Fruit fly (Drosophila melanogaster) whole organism, prepupa: ENCODE results near the gene mRpS35.

ENCODE experiments used
- Blimp-1 ChIP-seq: fragments of 200-800 bp; sonication (Bioruptor generic); optimal IDR thresholded peaks from 3 replicates; lab custom pipeline; 2017; ENCODE audit warnings: missing biosample characterization, missing genetic modification characterization, mild to moderate bottlenecking, moderate library complexity, missing genetic modification reagents
- CG10631 ChIP-seq: fragments of 200-800 bp; sonication (Bioruptor generic); optimal IDR thresholded peaks from 2 replicates; lab custom pipeline; 2016; ENCODE audit warnings: missing biosample characterization, missing genetic modification characterization
- CG11294 ChIP-seq: fragments of 200-800 bp; sonication (Bioruptor generic); IDR thresholded peaks from 2 replicates; pipeline ENCODE4 v1.3.6; 2022; ENCODE audit warnings: missing biosample characterization, missing genetic modification characterization
- CG15336 ChIP-seq: fragments of 200-800 bp; sonication (Bioruptor generic); IDR thresholded peaks from 2 replicates; pipeline ENCODE4 v1.3.6; 2022; ENCODE audit warnings: missing biosample characterization, missing genetic modification characterization
- CG16779 ChIP-seq: fragments of 200-800 bp; sonication (Bioruptor generic); optimal IDR thresholded peaks from 3 replicates; lab custom pipeline; 2017; ENCODE audit warnings: missing biosample characterization, mild to moderate bottlenecking, missing genetic modification characterization
- CG3032 ChIP-seq: fragments of 200-800 bp; optimal IDR thresholded peaks from 2 replicates; lab custom pipeline; 2019; ENCODE audit warnings: missing biosample characterization, mild to moderate bottlenecking, missing genetic modification characterization, moderate library complexity
- CG31627 ChIP-seq: fragments of 200-800 bp; sonication (Bioruptor generic); optimal IDR thresholded peaks from 3 replicates; lab custom pipeline; 2016; ENCODE audit warnings: missing biosample characterization, missing genetic modification characterization
- CG32006 ChIP-seq: fragments of 200-800 bp; sonication (Bioruptor generic); optimal IDR thresholded peaks from 3 replicates; lab custom pipeline; 2017; ENCODE audit warnings: missing biosample characterization, mild to moderate bottlenecking, missing genetic modification characterization
- CG4318 ChIP-seq: fragments of 200-800 bp; sonication (Bioruptor generic); optimal IDR thresholded peaks from 3 replicates; lab custom pipeline; 2017; ENCODE audit warnings: missing biosample characterization, mild to moderate bottlenecking, missing genetic modification characterization
- CG6163 ChIP-seq: fragments of 200-800 bp; sonication (Bioruptor generic); IDR thresholded peaks from 3 replicates; pipeline ENCODE4 v1.3.6; 2022; ENCODE audit warnings: missing biosample characterization, missing genetic modification characterization
- CG6276 ChIP-seq: fragments of 200-800 bp; sonication (Bioruptor generic); optimal IDR thresholded peaks from 2 replicates; lab custom pipeline; 2017; ENCODE audit warnings: missing biosample characterization, mild to moderate bottlenecking, missing genetic modification characterization
- CG6792 ChIP-seq: fragments of 200-800 bp; sonication (Bioruptor generic); optimal IDR thresholded peaks from 3 replicates; lab custom pipeline; 2016; ENCODE audit warnings: missing biosample characterization, missing genetic modification characterization
- CG6808 ChIP-seq: fragments of 200-800 bp; sonication (Bioruptor generic); optimal IDR thresholded peaks from 3 replicates; lab custom pipeline; 2017; ENCODE audit warnings: missing biosample characterization, missing genetic modification characterization, mild to moderate bottlenecking, moderate library complexity, missing genetic modification reagents
- CG6854 ChIP-seq: fragments of 200-800 bp; sonication (Bioruptor generic); optimal IDR thresholded peaks from 2 replicates; lab custom pipeline; 2017; ENCODE audit warnings: missing biosample characterization, mild to moderate bottlenecking, missing genetic modification characterization
- CG8119 ChIP-seq: fragments of 200-800 bp; sonication (Bioruptor generic); IDR thresholded peaks from 3 replicates; pipeline ENCODE4 v1.3.6; 2022; ENCODE audit warnings: missing biosample characterization, missing genetic modification characterization
- CG8319 ChIP-seq: fragments of 200-800 bp; sonication (Bioruptor generic); optimal IDR thresholded peaks from 3 replicates; lab custom pipeline; 2016; ENCODE audit warnings: missing biosample characterization, missing genetic modification characterization
- CG8632 ChIP-seq: fragments of 200-800 bp; sonication (Bioruptor generic); optimal IDR thresholded peaks from 3 replicates; lab custom pipeline; 2016; ENCODE audit warnings: missing biosample characterization, missing genetic modification characterization
- CG9139 ChIP-seq: fragments of 200-800 bp; sonication (Bioruptor generic); optimal IDR thresholded peaks from 3 replicates; lab custom pipeline; 2017; ENCODE audit warnings: missing biosample characterization, mild to moderate bottlenecking, missing genetic modification characterization
- Eip78C ChIP-seq: fragments of 200-800 bp; sonication (Bioruptor generic); peaks from one replicate; lab custom pipeline; 2016; ENCODE audit warnings: missing biosample characterization, missing genetic modification characterization
- Eip93F ChIP-seq: fragments of 200-800 bp; sonication (Bioruptor generic); optimal IDR thresholded peaks from 2 replicates; lab custom pipeline; 2016; ENCODE audit warnings: missing biosample characterization, mild to moderate bottlenecking, missing genetic modification characterization
- Ets96B ChIP-seq: fragments of 200-800 bp; optimal IDR thresholded peaks from 2 replicates; lab custom pipeline; 2019; ENCODE audit warnings: missing biosample characterization, mild to moderate bottlenecking, missing genetic modification characterization, moderate library complexity
- Gug ChIP-seq: fragments of 200-800 bp; sonication (Bioruptor generic); IDR thresholded peaks from 2 replicates; pipeline ENCODE4 v1.3.6; 2022; ENCODE audit warnings: missing biosample characterization, missing genetic modification characterization
- Hr39 ChIP-seq: fragments of 200-800 bp; sonication (Bioruptor generic); optimal IDR thresholded peaks from 2 replicates; lab custom pipeline; 2016; ENCODE audit warnings: missing biosample characterization, missing genetic modification characterization
- Hr4 ChIP-seq: fragments of 200-800 bp; sonication (Bioruptor generic); optimal IDR thresholded peaks from 3 replicates; lab custom pipeline; 2016; ENCODE audit warnings: missing biosample characterization, missing genetic modification characterization
- Lpt ChIP-seq: fragments of 200-800 bp; sonication (Bioruptor generic); optimal IDR thresholded peaks from 3 replicates; lab custom pipeline; 2016; ENCODE audit warnings: missing biosample characterization, missing genetic modification characterization
- Met ChIP-seq: fragments of 200-800 bp; sonication (Bioruptor generic); optimal IDR thresholded peaks from 3 replicates; lab custom pipeline; 2016; ENCODE audit warnings: missing biosample characterization, missing genetic modification characterization
- OdsH ChIP-seq: fragments of 200-800 bp; sonication (Bioruptor generic); optimal IDR thresholded peaks from 3 replicates; lab custom pipeline; 2016; ENCODE audit warnings: missing biosample characterization, missing genetic modification characterization
- Smox ChIP-seq: fragments of 200-800 bp; sonication (Bioruptor generic); optimal IDR thresholded peaks from 3 replicates; lab custom pipeline; 2016; ENCODE audit warnings: missing biosample characterization, missing genetic modification characterization
- Sox102F ChIP-seq: fragments of 200-800 bp; sonication (Bioruptor generic); optimal IDR thresholded peaks from 2 replicates; lab custom pipeline; 2016; ENCODE audit warnings: missing biosample characterization, mild to moderate bottlenecking, missing genetic modification characterization
- Sox14 ChIP-seq: fragments of 200-800 bp; sonication (Bioruptor generic); optimal IDR thresholded peaks from 3 replicates; lab custom pipeline; 2016; ENCODE audit warnings: missing biosample characterization, missing genetic modification characterization
- Sox15 ChIP-seq: fragments of 200-800 bp; sonication (Bioruptor generic); optimal IDR thresholded peaks from 3 replicates; lab custom pipeline; 2016; ENCODE audit warnings: missing biosample characterization, missing genetic modification characterization
- acj6 ChIP-seq: fragments of 200-800 bp; sonication (Bioruptor generic); optimal IDR thresholded peaks from 3 replicates; lab custom pipeline; 2016; ENCODE audit warnings: missing biosample characterization, missing genetic modification characterization
- cyc ChIP-seq: fragments of 200-800 bp; sonication (Bioruptor generic); optimal IDR thresholded peaks from 3 replicates; lab custom pipeline; 2016; ENCODE audit warnings: missing biosample characterization, missing genetic modification characterization
- dsx ChIP-seq: fragments of 200-800 bp; optimal IDR thresholded peaks from 3 replicates; lab custom pipeline; 2019; ENCODE audit warnings: missing biosample characterization, mild to moderate bottlenecking, missing genetic modification characterization, moderate library complexity; ENCODE audit not compliant: poor library complexity, severe bottlenecking
- eg ChIP-seq: fragments of 200-800 bp; sonication (Bioruptor generic); IDR thresholded peaks from 3 replicates; pipeline ENCODE4 v1.3.6; 2022; ENCODE audit warnings: missing biosample characterization, missing genetic modification characterization
- esn ChIP-seq: fragments of 200-800 bp; sonication (Bioruptor generic); optimal IDR thresholded peaks from 2 replicates; lab custom pipeline; 2016; ENCODE audit warnings: missing biosample characterization, mild to moderate bottlenecking, missing genetic modification characterization, moderate library complexity
- fd59A ChIP-seq: fragments of 200-800 bp; sonication (Bioruptor generic); optimal IDR thresholded peaks from 2 replicates; lab custom pipeline; 2017; ENCODE audit warnings: missing biosample characterization, mild to moderate bottlenecking, missing genetic modification characterization, missing genetic modification reagents
- fd85E ChIP-seq: fragments of 200-800 bp; sonication (Bioruptor generic); optimal IDR thresholded peaks from 3 replicates; lab custom pipeline; 2016; ENCODE audit warnings: missing biosample characterization, missing genetic modification characterization
- fkh ChIP-seq: fragments of 200-800 bp; sonication (Bioruptor generic); optimal IDR thresholded peaks from 3 replicates; lab custom pipeline; 2017; ENCODE audit warnings: missing biosample characterization, mild to moderate bottlenecking, missing genetic modification characterization, moderate library complexity
- salr ChIP-seq, 2 experiments: fragments of 200-800 bp; sonication (Bioruptor generic); optimal IDR thresholded peaks; 3 replicates each; lab custom pipeline; 2016 to 2018; ENCODE audit warnings: missing biosample characterization in 2 of 2, missing genetic modification characterization in 2 of 2, mild to moderate bottlenecking in 1 of 2
- spab ChIP-seq: fragments of 200-800 bp; sonication (Bioruptor generic); optimal IDR thresholded peaks from 2 replicates; lab custom pipeline; 2017; ENCODE audit warnings: missing biosample characterization, mild to moderate bottlenecking, missing genetic modification characterization, missing genetic modification reagents
- ss ChIP-seq, 2 experiments: fragments of 200-800 bp; sonication (Bioruptor generic); optimal IDR thresholded peaks; 2 replicates in 1 of 2; 3 replicates in 1 of 2; lab custom pipeline; 2017 to 2018; ENCODE audit warnings: mild to moderate bottlenecking in 2 of 2, missing biosample characterization in 2 of 2, missing genetic modification characterization in 2 of 2, moderate library complexity in 1 of 2
- svp ChIP-seq: fragments of 200-800 bp; sonication (Bioruptor generic); peaks from one replicate; lab custom pipeline; 2016; ENCODE audit warnings: missing biosample characterization, missing genetic modification characterization
- vri ChIP-seq: fragments of 200-800 bp; sonication (Bioruptor generic); optimal IDR thresholded peaks from 3 replicates; lab custom pipeline; 2016; ENCODE audit warnings: missing biosample characterization, mild to moderate bottlenecking, missing genetic modification characterization

The mRpS35 gene

dm6 chr3L:2822955-2823354 is 42.3 kb downstream of the mRpS35 start (continued):
- TF ChIP-seq Sox102F (peak; percentile 76), svp (GFP tag; lab: Kevin White, UChicago) (peak; percentile 81), CG6163 (GFP tag; lab: Robert Waterston, UW) (peak; percentile 98), spab (GFP tag; lab: Kevin White, UChicago) (peak; percentile 93), CG10631 (GFP tag; lab: Kevin White, UChicago) (peak; percentile 98), Sox14 (peak; percentile 95), CG4318 (GFP tag; lab: Kevin White, UChicago) (peak; percentile 92), CG6854 (GFP tag; lab: Kevin White, UChicago) (no peak), Ets96B (tag; lab: Kevin White, UChicago) (peak; percentile 96), CG31627 (GFP tag; lab: Kevin White, UChicago) (peak; percentile 82), Met (peak; percentile 83), CG32006 (GFP tag; lab: Kevin White, UChicago) (peak; percentile 96), CG8319 (GFP tag; lab: Kevin White, UChicago) (peak; percentile 84), cyc (GFP tag; lab: Kevin White, UChicago) (peak; percentile 86), esn (peak; percentile 85), Hr4 (GFP tag; lab: Kevin White, UChicago) (peak; percentile 93), CG8632 (GFP tag; lab: Kevin White, UChicago) (peak; percentile 82), fkh (no peak), Sox15 (peak; percentile 78), Gug (peak; percentile 94), eg (peak; percentile 96), ss (GFP tag; optimal IDR thresholded peaks at IDR 0.05; lab: Kevin White, UChicago) (peak; percentile 84 to 87), CG8119 (GFP tag; lab: Robert Waterston, UW) (peak; percentile 95), CG6276 (peak; percentile 86), fd59A (GFP tag; lab: Kevin White, UChicago) (peak; percentile 96), OdsH (GFP tag; lab: Kevin White, UChicago) (peak; percentile 92), CG16779 (tag; lab: Kevin White, UChicago) (peak; percentile 89), CG15336 (peak; percentile 93), CG3032 (peak; percentile 97)

- no peak for TF ChIP-seq CG8632 (GFP tag; lab: Kevin White, UChicago)
- no peak for TF ChIP-seq CG3032
- TF ChIP-seq CG16779 (tag; lab: Kevin White, UChicago), result no peak
- TF ChIP-seq Met, result no peak
- peak; percentile 77 for TF ChIP-seq fkh
- TF ChIP-seq dsx (GFP tag; lab: Kevin White, UChicago), result peak; percentile 98
- TF ChIP-seq eg, result no peak
These were observed 42.8 kb downstream of the mRpS35 start for dm6 chr3L:2823520-2823970.

dm6 chr3L:2824024-2824687 is 43.5 kb downstream of the mRpS35 start:
- TF ChIP-seq CG32006 (GFP tag; lab: Kevin White, UChicago) (peak; percentile 99), Hr39 (GFP tag; lab: Kevin White, UChicago) (peak; percentile 98), spab (GFP tag; lab: Kevin White, UChicago) (peak; percentile 99), Sox102F (peak; percentile 99), CG9139 (GFP tag; lab: Kevin White, UChicago) (peak; percentile 94), OdsH (GFP tag; lab: Kevin White, UChicago) (peak; percentile 99), Lpt (GFP tag; lab: Kevin White, UChicago) (peak; percentile 97), salr (GFP tag; optimal IDR thresholded peaks at IDR 0.05; lab: Kevin White, UChicago) (peak; percentile 98 to 100), CG6854 (GFP tag; lab: Kevin White, UChicago) (peak; percentile 95), CG6808 (peak; percentile 97), fd85E (GFP tag; lab: Kevin White, UChicago) (peak; percentile 87), Ets96B (tag; lab: Kevin White, UChicago) (peak; percentile 99), Sox15 (peak; percentile 99), Eip93F (GFP tag; lab: Kevin White, UChicago) (peak; percentile 93), svp (GFP tag; lab: Kevin White, UChicago) (peak; percentile 100), CG15336 (peak; percentile 98), acj6 (GFP tag; lab: Kevin White, UChicago) (peak; percentile 99), dsx (GFP tag; lab: Kevin White, UChicago) (peak; percentile 94), CG6276 (peak; percentile 92), Smox (GFP tag; lab: Kevin White, UChicago) (peak; percentile 99), CG11294 (peak; percentile 91), vri (GFP tag; lab: Kevin White, UChicago) (peak; percentile 97), eg (peak; percentile 92), ss (GFP tag; optimal IDR thresholded peaks at IDR 0.05; lab: Kevin White, UChicago) (peak; percentile 97 to 98), CG3032 (peak; percentile 99), Eip78C (peak; percentile 100), CG6792 (GFP tag; lab: Kevin White, UChicago) (peak; percentile 99), CG8632 (GFP tag; lab: Kevin White, UChicago) (peak; percentile 99), Blimp-1 (GFP tag; lab: Kevin White, UChicago) (peak; percentile 90)
